Worm (Caenorhabditis elegans) whole organism, L4 larva: ENCODE measurements around the gene srxa-9.

Experiments
- D1046.2 ChIP-seq: fragments of 200-800 bp; sonication (Bioruptor generic); IDR thresholded peaks from 2 replicates; pipeline ENCODE4 v1.3.6; 2022; ENCODE audit warnings: missing genetic modification characterization, missing compliant biosample characterization
- F26F4.8 ChIP-seq: fragments of 200-800 bp; sonication (Bioruptor generic); conservative IDR thresholded peaks from 2 replicates; pipeline ENCODE4 v1.3.6; 2022; ENCODE audit warnings: missing genetic modification characterization, missing compliant biosample characterization
- T26A8.4 ChIP-seq: fragments of 200-800 bp; sonication (Bioruptor generic); IDR thresholded peaks from 2 replicates; pipeline ENCODE4 v1.3.6; 2022; ENCODE audit warnings: missing genetic modification characterization, missing compliant biosample characterization
- Y48G9A.11 ChIP-seq: fragments of 200-800 bp; sonication (Bioruptor generic); IDR thresholded peaks from 2 replicates; pipeline ENCODE4 v1.3.6; 2022; ENCODE audit warnings: missing genetic modification reagents, missing genetic modification characterization, missing compliant biosample characterization
- Y5F2A.4 ChIP-seq: fragments of 200-800 bp; sonication (Bioruptor generic); optimal IDR thresholded peaks from 2 replicates; lab custom pipeline; 2018; ENCODE audit warnings: mild to moderate bottlenecking, missing genetic modification characterization, missing compliant biosample characterization
- ZK337.2 ChIP-seq: fragments of 200-800 bp; sonication (Bioruptor generic); IDR thresholded peaks from 2 replicates; pipeline ENCODE4 v1.3.6; 2022; ENCODE audit warnings: missing genetic modification reagents, missing genetic modification characterization, missing compliant biosample characterization
- aly-2 ChIP-seq: sonication (generic microtip); optimal IDR thresholded peaks from 2 replicates; lab custom pipeline; 2018; ENCODE audit warnings: missing biosample characterization, missing genetic modification characterization
- ama-1 ChIP-seq: fragments of 150-350 bp; optimal IDR thresholded peaks from 2 replicates; lab custom pipeline; 2014; ENCODE audit warnings: inconsistent platforms, mixed read lengths
- attf-4 ChIP-seq: sonication (generic microtip); optimal IDR thresholded peaks from 3 replicates; lab custom pipeline; 2017; ENCODE audit warnings: missing biosample characterization, missing genetic modification characterization
- ceh-28 ChIP-seq: fragments of 150-350 bp; optimal IDR thresholded peaks from 2 replicates; lab custom pipeline; 2014; ENCODE audit warnings: missing biosample characterization, missing genetic modification reagents, missing genetic modification characterization
- ceh-32 ChIP-seq: sonication (generic microtip); optimal IDR thresholded peaks from 2 replicates; lab custom pipeline; 2016; ENCODE audit warnings: mild to moderate bottlenecking, missing genetic modification characterization, missing compliant biosample characterization; ENCODE audit not compliant: poor library complexity
- ces-1 ChIP-seq: fragments of 150-350 bp; sonication (generic microtip); optimal IDR thresholded peaks from 4 replicates; lab custom pipeline; 2014; ENCODE audit warnings: missing biosample characterization, missing genetic modification reagents, missing genetic modification characterization
- ctbp-1 ChIP-seq: fragments of 200-800 bp; sonication (Bioruptor generic); IDR thresholded peaks from 2 replicates; pipeline ENCODE4 v1.3.6; 2022; ENCODE audit warnings: missing genetic modification reagents, missing genetic modification characterization, missing compliant biosample characterization
- daf-16 ChIP-seq, 3 experiments: sonication (generic microtip); optimal IDR thresholded peaks; 2 replicates each; lab custom pipeline; 2016 to 2017; ENCODE audit warnings: missing genetic modification characterization in 3 of 3, missing genetic modification reagents in 3 of 3, mild to moderate bottlenecking in 2 of 3, missing compliant biosample characterization in 2 of 3, missing biosample characterization in 1 of 3, moderate library complexity in 1 of 3
- dmd-6 ChIP-seq: fragments of 200-800 bp; sonication (Bioruptor generic); IDR thresholded peaks from 2 replicates; pipeline ENCODE4 v1.3.6; 2022; ENCODE audit warnings: missing genetic modification reagents, missing genetic modification characterization, missing compliant biosample characterization
- dmd-8 ChIP-seq: fragments of 200-800 bp; sonication (Bioruptor generic); IDR thresholded peaks from 2 replicates; pipeline ENCODE4 v1.3.6; 2022; ENCODE audit warnings: missing genetic modification characterization, missing compliant biosample characterization
- duxl-1 ChIP-seq: sonication (generic microtip); optimal IDR thresholded peaks from 2 replicates; lab custom pipeline; 2016; ENCODE audit warnings: mild to moderate bottlenecking, missing genetic modification characterization, moderate library complexity, missing compliant biosample characterization; ENCODE audit not compliant: poor library complexity
- dve-1 ChIP-seq: sonication (generic microtip); optimal IDR thresholded peaks from 2 replicates; lab custom pipeline; 2017; ENCODE audit warnings: antibody characterized with exemption, mild to moderate bottlenecking, missing genetic modification characterization, missing compliant biosample characterization; ENCODE audit not compliant: insufficient read depth
- egl-27 ChIP-seq: sonication (generic microtip); optimal IDR thresholded peaks from 3 replicates; lab custom pipeline; 2017; ENCODE audit warnings: missing biosample characterization, missing genetic modification reagents, missing genetic modification characterization
- egl-43 ChIP-seq: fragments of 200-800 bp; sonication (Bioruptor generic); IDR thresholded peaks from 2 replicates; pipeline ENCODE4 v1.3.6; 2022; ENCODE audit warnings: missing genetic modification reagents, missing genetic modification characterization, missing compliant biosample characterization
- gei-8 ChIP-seq: fragments of 200-800 bp; sonication (Bioruptor generic); optimal IDR thresholded peaks from 2 replicates; lab custom pipeline; 2018; ENCODE audit warnings: mild to moderate bottlenecking, missing genetic modification characterization, missing compliant biosample characterization
- hlh-11 ChIP-seq: fragments of 200-800 bp; sonication (Bioruptor generic); optimal IDR thresholded peaks from 2 replicates; lab custom pipeline; 2018; ENCODE audit warnings: mild to moderate bottlenecking, missing genetic modification characterization, missing compliant biosample characterization
- hlh-30 ChIP-seq: sonication (generic microtip); optimal IDR thresholded peaks from 2 replicates; lab custom pipeline; 2017; ENCODE audit warnings: antibody characterized with exemption, mild to moderate bottlenecking, missing genetic modification characterization, missing compliant biosample characterization; ENCODE audit not compliant: insufficient read depth
- jun-1 ChIP-seq: fragments of 150-350 bp; optimal IDR thresholded peaks from 2 replicates; lab custom pipeline; 2014; ENCODE audit warnings: missing biosample characterization, missing genetic modification reagents, missing genetic modification characterization
- lim-7 ChIP-seq: fragments of 200-800 bp; sonication (Bioruptor generic); IDR thresholded peaks from 2 replicates; pipeline ENCODE4 v1.3.6; 2022; ENCODE audit warnings: missing genetic modification characterization, missing compliant biosample characterization
- lin-15B ChIP-seq: fragments of 150-350 bp; sonication (generic microtip); optimal IDR thresholded peaks from 3 replicates; lab custom pipeline; 2014; ENCODE audit warnings: missing biosample characterization, missing genetic modification characterization
- lin-29 ChIP-seq: fragments of 200-800 bp; sonication (Bioruptor generic); IDR thresholded peaks from 2 replicates; pipeline ENCODE4 v1.3.6; 2022; ENCODE audit warnings: missing genetic modification reagents, missing genetic modification characterization, missing compliant biosample characterization
- mdl-1 ChIP-seq, 2 experiments: fragments of 150-350 bp in 1 of 2; sonication (generic microtip) in 1 of 2; optimal IDR thresholded peaks; 2 replicates each; lab custom pipeline; 2014 to 2017; ENCODE audit warnings: missing biosample characterization in 2 of 2, missing genetic modification characterization in 2 of 2
- mdt-29 ChIP-seq: fragments of 200-800 bp; sonication (Bioruptor generic); IDR thresholded peaks from 2 replicates; pipeline ENCODE4 v1.3.6; 2022; ENCODE audit warnings: missing genetic modification reagents, missing genetic modification characterization, missing compliant biosample characterization
- mep-1 ChIP-seq: fragments of 150-350 bp; sonication (generic microtip); optimal IDR thresholded peaks from 3 replicates; lab custom pipeline; 2014; ENCODE audit warnings: missing biosample characterization, missing genetic modification characterization
- mes-2 ChIP-seq: sonication (generic microtip); optimal IDR thresholded peaks from 2 replicates; lab custom pipeline; 2016; ENCODE audit warnings: missing genotype, mild to moderate bottlenecking, missing genetic modification characterization, missing compliant biosample characterization; ENCODE audit not compliant: poor library complexity, severe bottlenecking
- nhr-28 ChIP-seq: fragments of 150-350 bp; optimal IDR thresholded peaks from 2 replicates; lab custom pipeline; 2014; ENCODE audit warnings: missing biosample characterization, missing genetic modification characterization
- nhr-42 ChIP-seq: fragments of 200-800 bp; sonication (Bioruptor generic); IDR thresholded peaks from 2 replicates; pipeline ENCODE4 v1.3.6; 2022; ENCODE audit warnings: missing genetic modification characterization, missing compliant biosample characterization
- nhr-48 ChIP-seq: sonication (generic microtip); optimal IDR thresholded peaks from 2 replicates; lab custom pipeline; 2016; ENCODE audit warnings: mild to moderate bottlenecking, missing genetic modification characterization, missing compliant biosample characterization
- pha-4 ChIP-seq, 2 experiments: fragments of 150-350 bp in 1 of 2; fragments of 200-800 bp in 1 of 2; sonication (Bioruptor generic) in 1 of 2; IDR thresholded peaks in 1 of 2; optimal IDR thresholded peaks in 1 of 2; 2 replicates each; pipeline versions ENCODE4 v1.3.6 to Lab custom; 2014 to 2022; ENCODE audit warnings: missing genetic modification characterization in 2 of 2, missing genetic modification reagents in 2 of 2, missing biosample characterization in 1 of 2, missing compliant biosample characterization in 1 of 2
- php-3 ChIP-seq: fragments of 200-800 bp; sonication (Bioruptor generic); IDR thresholded peaks from 2 replicates; pipeline ENCODE4 v1.3.6; 2022; ENCODE audit warnings: missing genetic modification reagents, missing genetic modification characterization, missing compliant biosample characterization
- pqm-1 ChIP-seq: sonication (generic microtip); optimal IDR thresholded peaks from 2 replicates; lab custom pipeline; 2017; ENCODE audit warnings: missing biosample characterization, missing genetic modification characterization
- rbr-2 ChIP-seq: sonication (generic microtip); optimal IDR thresholded peaks from 2 replicates; lab custom pipeline; 2016; ENCODE audit warnings: missing genotype, missing genetic modification characterization, missing compliant biosample characterization
- sdz-12 ChIP-seq: fragments of 200-800 bp; sonication (Bioruptor generic); optimal IDR thresholded peaks from 2 replicates; lab custom pipeline; 2018; ENCODE audit warnings: mild to moderate bottlenecking, missing genetic modification characterization, missing compliant biosample characterization
- set-16 ChIP-seq: fragments of 200-800 bp; sonication (Bioruptor generic); IDR thresholded peaks from 2 replicates; pipeline ENCODE4 v1.3.6; 2022; ENCODE audit warnings: missing genetic modification reagents, missing genetic modification characterization, missing compliant biosample characterization
- snpc-1.2 ChIP-seq: fragments of 200-800 bp; sonication (Bioruptor generic); IDR thresholded peaks from 2 replicates; pipeline ENCODE4 v1.3.6; 2022; ENCODE audit warnings: missing genetic modification reagents, missing genetic modification characterization, missing compliant biosample characterization
- spr-1 ChIP-seq: sonication (generic microtip); optimal IDR thresholded peaks from 2 replicates; lab custom pipeline; 2016; ENCODE audit warnings: mild to moderate bottlenecking, missing genetic modification characterization, missing compliant biosample characterization
- unc-130 ChIP-seq: sonication (generic microtip); optimal IDR thresholded peaks from 2 replicates; lab custom pipeline; 2016; ENCODE audit warnings: missing genetic modification reagents, missing genetic modification characterization, missing compliant biosample characterization
- zag-1 ChIP-seq: fragments of 150-350 bp; optimal IDR thresholded peaks from 2 replicates; lab custom pipeline; 2014; ENCODE audit warnings: missing biosample characterization, missing genetic modification characterization
- zfp-2 ChIP-seq: sonication (generic microtip); optimal IDR thresholded peaks from 2 replicates; lab custom pipeline; 2016; ENCODE audit warnings: mild to moderate bottlenecking, missing genetic modification characterization, missing compliant biosample characterization
- ztf-11 ChIP-seq: fragments of 150-350 bp; optimal IDR thresholded peaks from 2 replicates; lab custom pipeline; 2014; ENCODE audit warnings: missing biosample characterization, missing genetic modification characterization

Gene srxa-9

DNA sequence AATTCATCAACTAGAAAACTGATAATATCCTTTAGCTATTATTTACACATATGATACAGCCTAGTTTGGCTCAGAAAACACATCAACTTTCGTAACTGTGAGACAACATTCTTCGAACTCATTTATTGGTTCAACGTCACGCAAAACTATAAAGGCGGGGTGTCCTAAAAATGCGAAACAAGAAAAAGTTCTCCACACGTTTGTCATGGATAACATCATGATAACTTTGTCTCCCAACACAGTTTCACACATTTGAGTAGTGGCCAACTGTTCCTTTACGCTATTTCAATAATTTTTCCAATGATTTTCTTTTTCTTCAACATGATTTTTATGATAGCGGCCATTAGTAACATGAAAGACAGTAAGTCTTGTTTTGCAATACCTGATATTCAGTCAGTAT is at the start of gene srxa-9:
Gene srxa-9 (plus strand): TSS at position 301 of the 400 bp plus-strand sequence.
- TF ChIP-seq attf-4 (tag; lab: Kevin White, UChicago) (no peak), php-3 (GFP tag; lab: Robert Waterston, UW) (no peak), Y48G9A.11 (GFP tag; lab: Robert Waterston, UW) (no peak), jun-1 (no peak), mdt-29 (GFP tag; lab: Robert Waterston, UW) (no peak)

DNA sequence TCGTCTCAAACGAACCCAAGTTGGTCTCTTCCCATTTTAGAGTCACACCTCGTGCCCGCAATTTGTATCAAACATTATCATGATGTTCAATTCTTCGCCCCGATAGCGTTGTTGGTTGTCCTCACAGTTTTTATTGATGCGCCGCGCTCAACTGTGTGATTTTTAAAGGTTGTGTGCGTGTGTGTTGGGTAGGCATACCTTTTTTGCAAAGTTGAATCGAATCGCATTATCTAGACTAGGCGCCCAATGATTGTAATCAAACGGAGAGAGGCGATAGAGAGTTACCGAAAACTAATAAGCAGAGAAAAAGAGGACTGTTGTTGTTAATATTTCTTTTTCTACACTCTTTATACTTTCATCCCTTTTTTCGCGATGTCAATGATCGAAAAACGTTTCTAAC is 46.6 kb upstream of the srxa-9 start:
- TF ChIP-seq lim-7 (GFP tag; lab: Robert Waterston, UW): no peak
- peak; percentile 19 for TF ChIP-seq duxl-1
- peak; percentile 4 to 44 for TF ChIP-seq mdl-1 (tag; optimal IDR thresholded peaks at IDR 0.05; lab: Kevin White, UChicago)
- TF ChIP-seq hlh-30 (tag; lab: Kevin White, UChicago): no peak
- TF ChIP-seq T26A8.4 (GFP tag; lab: Robert Waterston, UW): 0 out of 2 replicates have a peak, but pooled peaks have one; percentile 14
- TF ChIP-seq lin-29 (GFP tag; lab: Robert Waterston, UW): no peak
- no peak for TF ChIP-seq daf-16 (GFP tag; optimal IDR thresholded peaks at IDR 0.05; lab: Kevin White, UChicago)
- peak; percentile 83 for TF ChIP-seq daf-16 (tag; optimal IDR thresholded peaks at IDR 0.05; lab: Kevin White, UChicago)
- TF ChIP-seq nhr-48: peak; percentile 82
- peak; percentile 56; the same call in 1 of the 2 replicates for TF ChIP-seq php-3 (GFP tag; lab: Robert Waterston, UW)
- TF ChIP-seq hlh-11: peak; percentile 80
- peak; percentile 23 for TF ChIP-seq mes-2
- peak; percentile 41 for TF ChIP-seq dve-1
- TF ChIP-seq dmd-6 (GFP tag; lab: Robert Waterston, UW): peak; percentile 77
- no peak for TF ChIP-seq mep-1 (tag; lab: Kevin White, UChicago)
- peak; percentile 53 for TF ChIP-seq nhr-28 (tag; lab: Kevin White, UChicago)
- no peak for TF ChIP-seq spr-1 (tag; lab: Kevin White, UChicago)
- peak; percentile 23 for TF ChIP-seq gei-8 (GFP tag; lab: Kevin White, UChicago)
- peak; percentile 31 for TF ChIP-seq pqm-1 (tag; lab: Kevin White, UChicago)

DNA sequence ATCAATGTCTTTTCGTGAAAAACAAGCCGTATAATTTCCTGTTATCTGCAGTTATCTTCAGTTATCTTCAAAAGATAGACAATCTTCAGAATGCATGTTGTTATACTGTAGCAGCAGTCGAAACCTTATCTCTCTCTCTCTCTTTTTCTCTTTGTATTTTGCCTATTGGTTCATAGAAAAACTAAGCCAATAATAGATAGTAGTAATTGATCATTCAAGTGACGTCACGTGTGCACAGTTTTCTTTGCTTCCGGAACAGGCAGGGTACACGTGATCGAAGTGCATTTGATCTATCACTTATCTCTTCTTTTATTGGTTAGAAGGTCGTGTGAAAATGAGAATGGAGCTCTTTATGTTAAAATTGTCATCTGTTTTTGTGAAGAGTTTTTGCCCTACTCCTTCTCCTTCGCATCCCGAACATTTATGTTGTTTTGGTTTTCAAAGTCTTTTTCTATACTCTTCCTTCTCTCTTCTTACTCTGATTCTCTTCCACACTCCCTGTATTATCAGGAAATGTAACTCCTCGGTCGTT is 42.2 kb upstream of the srxa-9 start:
- TF ChIP-seq zag-1 (tag; lab: Kevin White, UChicago) (no peak), zfp-2 (no peak), mep-1 (tag; lab: Kevin White, UChicago) (peak; percentile 34), dmd-8 (GFP tag; lab: Robert Waterston, UW) (no peak), ZK337.2 (GFP tag; lab: Robert Waterston, UW) (no peak), mes-2 (no peak), ces-1 (GFP tag; lab: Kevin White, UChicago) (no peak), jun-1 (no peak), ama-1 (lab: Kevin White, UChicago) (no peak), ceh-28 (tag; lab: Kevin White, UChicago) (no peak), ceh-32 (tag; lab: Kevin White, UChicago) (no peak), D1046.2 (no peak), set-16 (GFP tag; lab: Robert Waterston, UW) (no peak), hlh-11 (peak; percentile 66), Y5F2A.4 (no peak), ztf-11 (tag; lab: Kevin White, UChicago) (no peak), nhr-42 (no peak), egl-27 (tag; lab: Kevin White, UChicago) (no peak), sdz-12 (GFP tag; lab: Kevin White, UChicago) (no peak), pha-4 (GFP tag; IDR thresholded peaks at IDR 0.05; lab: Robert Waterston, UW) (no peak), pha-4 (tag; optimal IDR thresholded peaks at IDR 0.05; lab: Kevin White, UChicago) (no peak), F26F4.8 (GFP tag; lab: Robert Waterston, UW) (no peak), rbr-2 (tag; lab: Kevin White, UChicago) (no peak), lin-15B (tag; lab: Kevin White, UChicago) (no peak), duxl-1 (no peak), snpc-1.2 (no peak), unc-130 (GFP tag; lab: Kevin White, UChicago) (no peak), ctbp-1 (GFP tag; lab: Robert Waterston, UW) (no peak), aly-2 (tag; lab: Kevin White, UChicago) (no peak), egl-43 (GFP tag; lab: Robert Waterston, UW) (no peak)
